Fruit fly (Drosophila melanogaster): ENCODE data around the gene AdamTS-B.
A peak's percentile ranks its signal among the peaks of the same experiment; 100 is the strongest.

The AdamTS-B gene

dm6 chrX:5699824-5700498 lies 1.6 kb downstream of the AdamTS-B start (continued):
- TF ChIP-seq chn (GFP tag; optimal IDR thresholded peaks at IDR 0.05) = peak; percentile 46
- TF ChIP-seq psq (GFP tag; optimal IDR thresholded peaks at IDR 0.05) = peak; percentile 3
- TF ChIP-seq CG8388 (GFP tag; optimal IDR thresholded peaks at IDR 0.05) = peak; percentile 75
- peak; percentile 22 for TF ChIP-seq oc (tag; optimal IDR thresholded peaks at IDR 0.05)

- no peak for TF ChIP-seq Ada2b (GFP tag; IDR thresholded peaks at IDR 0.05)
- peak; percentile 57 for TF ChIP-seq Sry-β (GFP tag; optimal IDR thresholded peaks at IDR 0.05)
- TF ChIP-seq Ets65A (GFP tag) = no peak
- TF ChIP-seq CG3995 (GFP tag; optimal IDR thresholded peaks at IDR 0.05) = peak; percentile 93
These were observed 6.7 kb downstream of the AdamTS-B start for dm6 chrX:5705097-5705496.

dm6 chrX:5705899-5706312 lies 7.5 kb downstream of the AdamTS-B start:
- TF ChIP-seq Aef1 (GFP tag; IDR thresholded peaks at IDR 0.05) = peak; percentile 90
- peak; percentile 44 for TF ChIP-seq CG1529 (GFP tag; optimal IDR thresholded peaks at IDR 0.05)
- peak; percentile 56 for TF ChIP-seq CG3407 (GFP tag; optimal IDR thresholded peaks at IDR 0.05)
- peak; percentile 63 for TF ChIP-seq CG10267 (tag; optimal IDR thresholded peaks at IDR 0.05)
- peak; percentile 88 for TF ChIP-seq CG8924 (tag; optimal IDR thresholded peaks at IDR 0.05)
- TF ChIP-seq CG14860 (GFP tag; IDR thresholded peaks at IDR 0.05; ENCODE audit: partially characterized antibody) = no peak
- TF ChIP-seq CG7556 (GFP tag; optimal IDR thresholded peaks at IDR 0.05) = peak; percentile 81
- TF ChIP-seq CG3281 (GFP tag; optimal IDR thresholded peaks at IDR 0.05) = peak; percentile 88
- no peak for TF ChIP-seq CG12236 (GFP tag; optimal IDR thresholded peaks at IDR 0.05)
- TF ChIP-seq seq (GFP tag; IDR thresholded peaks at IDR 0.05) = peak; percentile 79
- peak; percentile 96 for TF ChIP-seq CG32532 (GFP tag; IDR thresholded peaks at IDR 0.05)
- peak; percentile 45 for TF ChIP-seq bab2 (GFP tag; optimal IDR thresholded peaks at IDR 0.05)
- TF ChIP-seq CG8388 (GFP tag; optimal IDR thresholded peaks at IDR 0.05) = peak; percentile 64
- peak; percentile 22 for TF ChIP-seq trem (tag; optimal IDR thresholded peaks at IDR 0.05)
- no peak for TF ChIP-seq fru (optimal IDR thresholded peaks at IDR 0.05)
- TF ChIP-seq CG18599 (GFP tag; optimal IDR thresholded peaks at IDR 0.05) = peak; percentile 94
- no peak for TF ChIP-seq CG15601 (tag; optimal IDR thresholded peaks at IDR 0.05)
- peak; percentile 76 for TF ChIP-seq lilli (GFP tag; optimal IDR thresholded peaks at IDR 0.05)
- peak; percentile 50 for TF ChIP-seq exex (tag; optimal IDR thresholded peaks at IDR 0.05)
- TF ChIP-seq CG4730 (GFP tag; IDR thresholded peaks at IDR 0.05) = peak; percentile 88
- peak; percentile 76 for TF ChIP-seq otp (GFP tag; IDR thresholded peaks at IDR 0.05)
- peak; percentile 39; the same call in 1 of the 2 replicates for TF ChIP-seq bowl (GFP tag; IDR thresholded peaks at IDR 0.05)
- TF ChIP-seq CG14710 (tag; optimal IDR thresholded peaks at IDR 0.05) = peak; percentile 48
- peak; percentile 82 for TF ChIP-seq CoRest (tag; optimal IDR thresholded peaks at IDR 0.05)
- peak; percentile 68 for TF ChIP-seq HmgZ (tag; optimal IDR thresholded peaks at IDR 0.05)
- peak; percentile 81 for TF ChIP-seq grau (tag; optimal IDR thresholded peaks at IDR 0.05)
- TF ChIP-seq cas (GFP tag; IDR thresholded peaks at IDR 0.05) = peak; percentile 84
- TF ChIP-seq lbe (GFP tag; optimal IDR thresholded peaks at IDR 0.05) = no peak
- peak; percentile 60 for TF ChIP-seq CG31365 (tag; optimal IDR thresholded peaks at IDR 0.05)
- peak; percentile 54 for TF ChIP-seq Hand (GFP tag; optimal IDR thresholded peaks at IDR 0.05)
- peak; percentile 50 for TF ChIP-seq ewg (GFP tag; optimal IDR thresholded peaks at IDR 0.05)
- TF ChIP-seq p53 (GFP tag; optimal IDR thresholded peaks at IDR 0.05) = peak; percentile 26
- TF ChIP-seq shn (GFP tag; optimal IDR thresholded peaks at IDR 0.05) = peak; percentile 62
- TF ChIP-seq nerfin-1 (tag; optimal IDR thresholded peaks at IDR 0.05) = peak; percentile 62
- no peak for TF ChIP-seq Tbp (GFP tag; optimal IDR thresholded peaks at IDR 0.05)
- no peak for TF ChIP-seq Mes4 (GFP tag; optimal IDR thresholded peaks at IDR 0.05)
- TF ChIP-seq Hmr (GFP tag; optimal IDR thresholded peaks at IDR 0.05) = peak; percentile 88
- TF ChIP-seq CG2116 (GFP tag; optimal IDR thresholded peaks at IDR 0.05) = no peak
- TF ChIP-seq tna (GFP tag; IDR thresholded peaks at IDR 0.05; ENCODE audit: partially characterized antibody) = no peak
- TF ChIP-seq nau (GFP tag; optimal IDR thresholded peaks at IDR 0.05) = no peak
